Fruit fly (Drosophila melanogaster) whole organism, embryonic: ENCODE results near the gene CG7943.

Experiments
- Adf1 ChIP-seq: fragments of 200-800 bp; sonication (Bioruptor generic); IDR thresholded peaks from 2 replicates; pipeline ENCODE4 v1.3.6; 2022; ENCODE audit warnings: missing biosample characterization, missing genetic modification characterization
- Atf6 ChIP-seq: fragments of 200-800 bp; sonication (Bioruptor generic); IDR thresholded peaks from 2 replicates; pipeline ENCODE4 v1.3.6; 2022; ENCODE audit warnings: missing biosample characterization, missing genetic modification characterization
- Bteb2 ChIP-seq: fragments of 200-800 bp; sonication (Bioruptor generic); optimal IDR thresholded peaks from 2 replicates; lab custom pipeline; 2016; ENCODE audit warnings: missing biosample characterization, missing genetic modification characterization
- CG10366 ChIP-seq: fragments of 200-800 bp; sonication (Bioruptor generic); IDR thresholded peaks from 2 replicates; pipeline ENCODE4 v1.3.6; 2022; ENCODE audit warnings: missing biosample characterization, missing genetic modification characterization
- CG11247 ChIP-seq: fragments of 200-800 bp; sonication (Bioruptor generic); IDR thresholded peaks from 2 replicates; pipeline ENCODE4 v1.3.6; 2022; ENCODE audit warnings: missing biosample characterization, missing genetic modification characterization
- CG11398 ChIP-seq: fragments of 200-800 bp; sonication (Bioruptor generic); optimal IDR thresholded peaks from 2 replicates; lab custom pipeline; 2016; ENCODE audit warnings: missing biosample characterization, missing genetic modification characterization
- CG12744 ChIP-seq: fragments of 200-800 bp; sonication (Bioruptor generic); optimal IDR thresholded peaks from 2 replicates; lab custom pipeline; 2016; ENCODE audit warnings: missing biosample characterization, missing genetic modification characterization
- CG13123 ChIP-seq: fragments of 200-800 bp; sonication (Bioruptor generic); optimal IDR thresholded peaks from 2 replicates; lab custom pipeline; 2016; ENCODE audit warnings: missing biosample characterization, missing genetic modification characterization
- CG13287 ChIP-seq: fragments of 200-800 bp; sonication (Bioruptor generic); IDR thresholded peaks from 2 replicates; pipeline ENCODE4 v1.3.6; 2022; ENCODE audit warnings: missing biosample characterization, missing genetic modification characterization; ENCODE audit not compliant: partially characterized antibody
- CG15479 ChIP-seq: fragments of 200-800 bp; sonication (Bioruptor generic); optimal IDR thresholded peaks from 3 replicates; lab custom pipeline; 2019; ENCODE audit warnings: missing biosample characterization, mild to moderate bottlenecking, missing genetic modification characterization, moderate library complexity
- CG15696 ChIP-seq: fragments of 200-800 bp; sonication (Bioruptor generic); optimal IDR thresholded peaks from 2 replicates; lab custom pipeline; 2019; ENCODE audit warnings: missing biosample characterization, mild to moderate bottlenecking, missing genetic modification characterization, moderate library complexity
- CG18262 ChIP-seq: fragments of 200-800 bp; optimal IDR thresholded peaks from 3 replicates; lab custom pipeline; 2019; ENCODE audit warnings: missing biosample characterization, mild to moderate bottlenecking, missing genetic modification characterization, moderate library complexity
- CG18476 ChIP-seq: fragments of 200-800 bp; sonication (Bioruptor generic); optimal IDR thresholded peaks from 2 replicates; lab custom pipeline; 2016; ENCODE audit warnings: missing biosample characterization, mild to moderate bottlenecking, missing genetic modification characterization
- CG2889 ChIP-seq: fragments of 200-800 bp; sonication (Bioruptor generic); IDR thresholded peaks from 3 replicates; pipeline ENCODE4 v1.3.6; 2022; ENCODE audit warnings: missing biosample characterization, missing genetic modification characterization
- CG32772 ChIP-seq: fragments of 200-800 bp; sonication (Bioruptor generic); IDR thresholded peaks from 2 replicates; pipeline ENCODE4 v1.3.6; 2022; ENCODE audit warnings: missing biosample characterization, missing genetic modification characterization
- CG3995 ChIP-seq: fragments of 200-800 bp; sonication (Bioruptor generic); optimal IDR thresholded peaks from 3 replicates; lab custom pipeline; 2016; ENCODE audit warnings: missing biosample characterization, missing genetic modification characterization
- CG4404 ChIP-seq: fragments of 200-800 bp; sonication (Bioruptor generic); IDR thresholded peaks from 2 replicates; pipeline ENCODE4 v1.3.6; 2022; ENCODE audit warnings: missing biosample characterization, missing genetic modification characterization
- CG6654 ChIP-seq: fragments of 200-800 bp; sonication (Bioruptor generic); optimal IDR thresholded peaks from 2 replicates; lab custom pipeline; 2017; ENCODE audit warnings: missing biosample characterization, mild to moderate bottlenecking, missing genetic modification characterization
- CG6813 ChIP-seq: fragments of 200-800 bp; sonication (Bioruptor generic); optimal IDR thresholded peaks from 2 replicates; lab custom pipeline; 2017; ENCODE audit warnings: missing biosample characterization, missing genetic modification characterization, mild to moderate bottlenecking, moderate library complexity, missing genetic modification reagents
- CG7963 ChIP-seq: fragments of 200-800 bp; sonication (Bioruptor generic); IDR thresholded peaks from 3 replicates; pipeline ENCODE4 v1.3.6; 2022; ENCODE audit warnings: missing biosample characterization, missing genetic modification characterization; ENCODE audit not compliant: partially characterized antibody
- CG8290 ChIP-seq, 3 experiments: fragments of 200-800 bp; sonication (Bioruptor generic); optimal IDR thresholded peaks; 2 replicates each; lab custom pipeline; 2016 to 2019; ENCODE audit warnings: missing biosample characterization in 3 of 3, missing genetic modification characterization in 3 of 3, mild to moderate bottlenecking in 2 of 3, moderate library complexity in 1 of 3
- CG8359 ChIP-seq: fragments of 200-800 bp; sonication (Bioruptor generic); optimal IDR thresholded peaks from 2 replicates; lab custom pipeline; 2017; ENCODE audit warnings: missing biosample characterization, mild to moderate bottlenecking, missing genetic modification characterization, borderline replicate concordance
- CG9932 ChIP-seq: fragments of 200-800 bp; sonication (Bioruptor generic); IDR thresholded peaks from 2 replicates; pipeline ENCODE4 v1.3.6; 2022; ENCODE audit warnings: missing biosample characterization, missing genetic modification characterization
- CHES-1-like ChIP-seq: fragments of 200-800 bp; sonication (Bioruptor generic); optimal IDR thresholded peaks from 2 replicates; lab custom pipeline; 2016; ENCODE audit warnings: missing biosample characterization, missing genetic modification characterization
- Dip2 ChIP-seq: fragments of 200-800 bp; sonication (Bioruptor generic); IDR thresholded peaks from 2 replicates; pipeline ENCODE4 v1.3.6; 2022; ENCODE audit warnings: missing biosample characterization, missing genetic modification characterization
- Doc3 ChIP-seq: fragments of 200-800 bp; sonication (Bioruptor generic); IDR thresholded peaks from 3 replicates; pipeline ENCODE4 v1.3.6; 2022; ENCODE audit warnings: missing biosample characterization, missing genetic modification characterization; ENCODE audit not compliant: partially characterized antibody
- Eip74EF ChIP-seq, 2 experiments: fragments of 200-800 bp in 1 of 2; fragments of >200 bp in 1 of 2; sonication (Bioruptor generic) in 1 of 2; optimal IDR thresholded peaks; 2 replicates each; lab custom pipeline; 2017 to 2019; ENCODE audit warnings: missing biosample characterization in 2 of 2, missing genetic modification characterization in 2 of 2, mild to moderate bottlenecking in 1 of 2, moderate library complexity in 1 of 2
- H2.0 ChIP-seq: fragments of 200-800 bp; sonication (Bioruptor generic); IDR thresholded peaks from 2 replicates; pipeline ENCODE4 v1.3.6; 2022; ENCODE audit warnings: missing biosample characterization, missing genetic modification characterization
- HmgZ ChIP-seq: fragments of 200-800 bp; sonication (Bioruptor generic); optimal IDR thresholded peaks from 2 replicates; lab custom pipeline; 2018; ENCODE audit warnings: missing biosample characterization, mild to moderate bottlenecking, missing genetic modification characterization
- Hr39 ChIP-seq: fragments of >200 bp; optimal IDR thresholded peaks from 2 replicates; lab custom pipeline; 2017
- Hr51 ChIP-seq, 2 experiments: fragments of 200-800 bp; sonication (Bioruptor generic); optimal IDR thresholded peaks; 2 replicates in 1 of 2; 3 replicates in 1 of 2; lab custom pipeline; 2016 to 2018; ENCODE audit warnings: missing biosample characterization in 2 of 2, missing genetic modification characterization in 2 of 2, mild to moderate bottlenecking in 1 of 2, moderate library complexity in 1 of 2
- Oli ChIP-seq: fragments of 200-800 bp; sonication (Bioruptor generic); optimal IDR thresholded peaks from 2 replicates; lab custom pipeline; 2018; ENCODE audit warnings: missing biosample characterization, mild to moderate bottlenecking, missing genetic modification characterization, moderate library complexity
- Pdp1 ChIP-seq, 2 experiments: fragments of 200-800 bp; sonication (Bioruptor generic); optimal IDR thresholded peaks; 3 replicates each; lab custom pipeline; 2016; ENCODE audit warnings: missing biosample characterization in 2 of 2, missing genetic modification characterization in 2 of 2, mild to moderate bottlenecking in 1 of 2, moderate library complexity in 1 of 2
- Sin3A ChIP-seq: fragments of >200 bp; optimal IDR thresholded peaks from 2 replicates; lab custom pipeline; 2018
- Xbp1 ChIP-seq: fragments of 200-800 bp; sonication (Bioruptor generic); optimal IDR thresholded peaks from 3 replicates; lab custom pipeline; 2016; ENCODE audit warnings: missing biosample characterization, mild to moderate bottlenecking, missing genetic modification characterization
- cwo ChIP-seq: fragments of 200-800 bp; sonication (Bioruptor generic); optimal IDR thresholded peaks from 3 replicates; lab custom pipeline; 2017; ENCODE audit warnings: missing biosample characterization, missing genetic modification characterization, mild to moderate bottlenecking, moderate library complexity, missing genetic modification reagents
- da ChIP-seq: fragments of 200-800 bp; sonication (Bioruptor generic); optimal IDR thresholded peaks from 2 replicates; lab custom pipeline; 2016; ENCODE audit warnings: missing biosample characterization, missing genetic modification characterization
- dm ChIP-seq: fragments of 200-800 bp; sonication (Bioruptor generic); optimal IDR thresholded peaks from 3 replicates; lab custom pipeline; 2016; ENCODE audit warnings: missing biosample characterization, missing genetic modification characterization
- jing ChIP-seq: fragments of 200-800 bp; sonication (Bioruptor generic); optimal IDR thresholded peaks from 2 replicates; lab custom pipeline; 2018; ENCODE audit warnings: missing biosample characterization, mild to moderate bottlenecking, missing genetic modification characterization
- kay ChIP-seq: fragments of 200-800 bp; sonication (Bioruptor generic); optimal IDR thresholded peaks from 2 replicates; lab custom pipeline; 2016; ENCODE audit warnings: missing biosample characterization, missing genetic modification characterization
- maf-S ChIP-seq: fragments of 200-800 bp; sonication (Bioruptor generic); optimal IDR thresholded peaks from 2 replicates; lab custom pipeline; 2016; ENCODE audit warnings: missing biosample characterization, missing genetic modification characterization
- mirr ChIP-seq: fragments of 200-800 bp; sonication (Bioruptor generic); optimal IDR thresholded peaks from 3 replicates; lab custom pipeline; 2018; ENCODE audit warnings: missing biosample characterization, mild to moderate bottlenecking, missing genetic modification characterization
- slbo ChIP-seq: fragments of 200-800 bp; sonication (Bioruptor generic); IDR thresholded peaks from 2 replicates; pipeline ENCODE4 v1.3.6; 2022; ENCODE audit warnings: missing biosample characterization, missing genetic modification characterization
- stc ChIP-seq: fragments of 200-800 bp; sonication (Bioruptor generic); IDR thresholded peaks from 2 replicates; pipeline ENCODE4 v1.3.6; 2022; ENCODE audit warnings: missing biosample characterization, missing genetic modification characterization
- toy ChIP-seq: fragments of 200-800 bp; sonication (Bioruptor generic); IDR thresholded peaks from 2 replicates; pipeline ENCODE4 v1.3.6; 2022; ENCODE audit warnings: missing biosample characterization, missing genetic modification characterization
- usp ChIP-seq: fragments of >200 bp; optimal IDR thresholded peaks from 2 replicates; lab custom pipeline; 2017; ENCODE audit warnings: missing biosample characterization, missing genetic modification characterization
- zfh2 ChIP-seq: fragments of 200-800 bp; sonication (Bioruptor generic); optimal IDR thresholded peaks from 2 replicates; lab custom pipeline; 2016; ENCODE audit warnings: missing biosample characterization, missing genetic modification characterization

Gene CG7943

DNA sequence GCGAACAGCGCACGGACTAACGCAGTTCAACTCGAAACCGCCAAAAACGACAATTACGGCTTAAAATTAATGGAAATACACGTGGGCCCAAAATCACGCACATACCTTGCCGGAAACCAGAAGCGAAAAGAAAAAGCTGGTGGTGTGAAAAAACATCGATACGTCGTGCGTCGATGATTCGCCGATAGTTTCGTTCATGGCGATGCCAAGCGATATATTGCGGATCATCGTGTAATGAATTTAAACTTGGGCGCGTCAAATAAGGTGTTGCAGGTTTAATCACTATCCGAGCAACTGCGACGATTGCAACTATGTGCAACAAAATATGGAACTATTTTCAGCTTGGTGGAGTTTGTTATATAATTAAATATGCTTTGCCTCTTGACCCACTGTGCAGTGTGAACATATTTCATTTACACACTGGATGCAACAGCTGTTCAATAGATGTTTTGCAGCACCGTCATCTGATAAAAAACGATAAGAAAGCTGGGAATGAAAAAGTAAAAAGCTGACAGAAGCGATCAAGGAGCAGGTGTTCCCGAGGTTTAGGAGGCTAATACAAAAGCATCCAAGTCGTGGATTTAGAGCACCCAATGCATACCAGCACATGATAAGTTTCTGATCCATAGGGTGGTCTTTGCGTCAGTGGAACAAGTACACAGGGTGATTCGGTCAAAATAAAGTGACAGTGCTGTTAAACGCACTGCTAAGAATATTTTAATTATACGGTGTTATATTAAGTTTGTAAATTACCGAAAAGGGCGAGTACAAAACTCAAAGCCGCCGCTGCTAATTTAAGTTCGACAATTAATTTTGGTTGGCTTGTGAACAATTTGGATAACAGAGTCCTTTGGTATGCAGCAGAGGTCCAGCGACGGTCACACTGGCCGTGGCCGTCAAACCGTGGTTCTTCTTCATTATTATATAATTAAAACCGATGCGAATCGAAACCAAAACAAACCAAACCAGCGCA is at the start of gene CG7943, which contains the start of gene RpL32 (continued):
- peak; percentile 75 for TF ChIP-seq kay (GFP tag; lab: Kevin White, UChicago)
- peak; percentile 90 for TF ChIP-seq CG18262 (tag; lab: Kevin White, UChicago)
- TF ChIP-seq Dip2 = peak; percentile 69
- peak; percentile 93 for TF ChIP-seq CG4404 (GFP tag; lab: Robert Waterston, UW)
- TF ChIP-seq stc (GFP tag; lab: Robert Waterston, UW) = peak; percentile 95
- TF ChIP-seq dm (GFP tag; lab: Kevin White, UChicago) = peak; percentile 97
- peak; percentile 88 for TF ChIP-seq CG2889 (GFP tag; lab: Robert Waterston, UW)
- peak; percentile 96 for TF ChIP-seq zfh2 (GFP tag; lab: Kevin White, UChicago)
- TF ChIP-seq CG15479 = peak; percentile 48
- peak; percentile 77 for TF ChIP-seq CG12744
- TF ChIP-seq CHES-1-like = peak; percentile 91
- TF ChIP-seq CG8290 (GFP tag; optimal IDR thresholded peaks at IDR 0.05; lab: Kevin White, UChicago) = peak; percentile 91
- TF ChIP-seq CG8290 (tag; optimal IDR thresholded peaks at IDR 0.05; lab: Kevin White, UChicago) = peak in 1 of 2 experiments; percentile 95
- peak; percentile 81 for TF ChIP-seq CG15696 (tag; lab: Kevin White, UChicago)
- peak; percentile 84 to 94 for TF ChIP-seq Hr51 (GFP tag; optimal IDR thresholded peaks at IDR 0.05; lab: Kevin White, UChicago)
- TF ChIP-seq CG6813 = peak; percentile 93
- peak; percentile 92 for TF ChIP-seq maf-S (GFP tag; lab: Kevin White, UChicago)
- peak; percentile 94 for TF ChIP-seq CG32772 (GFP tag; lab: Robert Waterston, UW)
- peak; percentile 83 for TF ChIP-seq H2.0
- TF ChIP-seq Xbp1 = peak; percentile 87
- no peak for TF ChIP-seq usp (GFP tag; lab: Kevin White, UChicago)
- TF ChIP-seq mirr (GFP tag; lab: Kevin White, UChicago) = peak; percentile 95
- TF ChIP-seq CG3995 (GFP tag; lab: Kevin White, UChicago) = peak; percentile 85
- TF ChIP-seq Adf1 (GFP tag; lab: Robert Waterston, UW) = peak; percentile 78
- TF ChIP-seq toy (GFP tag; lab: Robert Waterston, UW) = peak; percentile 87
- TF ChIP-seq slbo (GFP tag; lab: Robert Waterston, UW) = peak; percentile 95
- peak; percentile 92 for TF ChIP-seq Bteb2 (GFP tag; lab: Kevin White, UChicago)
- peak; percentile 84 for TF ChIP-seq CG6654 (GFP tag; lab: Kevin White, UChicago)
- peak; percentile 86 for TF ChIP-seq CG11398 (GFP tag; lab: Kevin White, UChicago)
- TF ChIP-seq Doc3 = peak; percentile 100
- peak; percentile 100 for TF ChIP-seq CG7963 (GFP tag; lab: Robert Waterston, UW)
- TF ChIP-seq Eip74EF (GFP tag; optimal IDR thresholded peaks at IDR 0.05; lab: Kevin White, UChicago) = peak in 1 of 2 experiments; percentile 65
- peak; percentile 82 for TF ChIP-seq cwo (GFP tag; lab: Kevin White, UChicago)
- peak; percentile 91 for TF ChIP-seq HmgZ (tag; lab: Kevin White, UChicago)
- peak; percentile 99 for TF ChIP-seq CG9932
- peak; percentile 66 for TF ChIP-seq jing (GFP tag; lab: Kevin White, UChicago)
- TF ChIP-seq CG13287 (GFP tag; lab: Robert Waterston, UW) = peak; percentile 100
- TF ChIP-seq Atf6 (GFP tag; lab: Robert Waterston, UW) = peak; percentile 96
- TF ChIP-seq CG10366 (GFP tag; lab: Robert Waterston, UW) = peak; percentile 93
- TF ChIP-seq da (GFP tag; lab: Kevin White, UChicago) = peak; percentile 81
- peak; percentile 83 for TF ChIP-seq CG13123 (GFP tag; lab: Kevin White, UChicago)
- TF ChIP-seq Oli = peak; percentile 76
- TF ChIP-seq CG11247 (GFP tag; lab: Robert Waterston, UW) = peak; percentile 96
- TF ChIP-seq Pdp1 (GFP tag; optimal IDR thresholded peaks at IDR 0.05; lab: Kevin White, UChicago) = peak; percentile 98 to 99
- TF ChIP-seq CG18476 = peak; percentile 94
- TF ChIP-seq CG8359 (GFP tag; lab: Kevin White, UChicago) = peak; percentile 85
- TF ChIP-seq Hr39 = no peak
- TF ChIP-seq Sin3A (lab: Kevin White, UChicago) = peak; percentile 98
